Fruit fly (Drosophila melanogaster): ENCODE data around the gene His3.3A.

DNA sequence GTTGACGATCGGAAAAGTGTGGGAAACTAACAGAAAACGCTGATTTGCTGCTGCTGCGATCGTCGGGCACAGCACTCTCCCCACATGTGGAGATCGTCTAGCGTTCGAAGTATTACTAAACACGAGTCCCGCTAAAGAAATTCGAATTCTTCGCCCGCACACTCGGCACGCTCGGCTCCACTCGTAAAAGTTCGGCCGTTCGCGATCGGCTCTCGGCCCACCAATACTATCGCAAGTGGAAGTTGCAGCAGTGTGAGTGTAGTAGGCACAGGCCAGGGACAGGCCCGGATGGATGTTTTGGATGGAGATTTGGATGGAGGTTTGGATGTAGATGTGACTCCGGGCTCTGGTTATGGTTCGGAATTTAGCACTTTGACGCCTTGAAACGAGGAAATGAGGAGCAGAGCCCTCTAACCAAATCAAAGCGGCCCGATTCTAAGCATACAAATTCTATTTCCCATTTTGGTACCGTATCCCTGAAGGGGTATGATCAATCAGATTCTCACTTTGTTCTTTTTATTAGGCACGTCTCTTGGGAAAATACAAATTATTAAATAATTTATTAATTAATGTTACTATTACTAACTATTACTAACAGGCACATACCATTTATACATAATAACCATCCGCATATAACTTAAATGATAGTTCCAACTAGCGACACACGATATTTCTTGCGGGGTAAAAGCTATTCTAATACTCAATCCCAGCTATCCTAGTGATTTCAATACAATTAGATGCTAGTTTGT lies 27.4 kb upstream of the His3.3A start:
- TF ChIP-seq Sox14 (GFP tag; optimal IDR thresholded peaks at IDR 0.05) (no peak), CG8319 (GFP tag; optimal IDR thresholded peaks at IDR 0.05) (no peak)
